Worm (Caenorhabditis elegans) whole organism, L4 larva: ENCODE data around the gene srx-125.

Experiments
- R02D3.7 ChIP-seq: fragments of 150-350 bp; sonication (generic microtip); optimal IDR thresholded peaks from 3 replicates; lab custom pipeline; 2014; ENCODE audit warnings: missing biosample characterization, missing genetic modification characterization
- daf-19 ChIP-seq: fragments of 200-800 bp; sonication (Bioruptor generic); conservative IDR thresholded peaks from 2 replicates; pipeline ENCODE4 v1.3.6; 2022; ENCODE audit warnings: missing genetic modification characterization, missing compliant biosample characterization
- egl-27 ChIP-seq: sonication (generic microtip); optimal IDR thresholded peaks from 3 replicates; lab custom pipeline; 2017; ENCODE audit warnings: missing biosample characterization, missing genetic modification reagents, missing genetic modification characterization
- nhr-237 ChIP-seq: sonication (generic microtip); optimal IDR thresholded peaks from 2 replicates; lab custom pipeline; 2017; ENCODE audit warnings: missing biosample characterization, missing genetic modification characterization
- pha-4 ChIP-seq, 2 experiments: fragments of 150-350 bp in 1 of 2; fragments of 200-800 bp in 1 of 2; sonication (Bioruptor generic) in 1 of 2; IDR thresholded peaks in 1 of 2; optimal IDR thresholded peaks in 1 of 2; 2 replicates each; pipeline versions ENCODE4 v1.3.6 to Lab custom; 2014 to 2022; ENCODE audit warnings: missing genetic modification characterization in 2 of 2, missing genetic modification reagents in 2 of 2, missing biosample characterization in 1 of 2, missing compliant biosample characterization in 1 of 2
- unc-39 ChIP-seq: sonication (generic microtip); optimal IDR thresholded peaks from 2 replicates; lab custom pipeline; 2017; ENCODE audit warnings: missing biosample characterization, missing genetic modification characterization

DNA sequence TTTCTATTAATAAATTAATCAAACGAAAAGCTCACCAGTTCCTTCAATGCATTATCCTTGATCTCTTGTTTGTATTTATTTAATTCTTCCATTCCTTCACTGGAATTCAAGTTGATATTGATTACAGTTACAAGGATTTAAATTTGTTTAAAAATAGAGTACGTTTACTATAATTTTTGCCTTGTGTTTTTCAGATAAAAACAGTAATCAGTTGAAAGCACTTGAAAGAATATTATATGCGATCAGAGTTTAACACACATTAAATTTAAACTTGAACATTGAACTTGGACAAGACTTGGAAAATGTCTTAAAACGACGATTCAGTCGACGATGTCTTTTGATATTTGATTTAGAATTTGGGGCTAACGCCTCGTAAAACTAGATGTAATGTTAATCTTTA, 50.4 kb downstream of the srx-125 start, which contains the start of gene F53F1.6:
- TF ChIP-seq pha-4 (GFP tag; IDR thresholded peaks at IDR 0.05; lab: Robert Waterston, UW) (no peak), pha-4 (tag; optimal IDR thresholded peaks at IDR 0.05; lab: Kevin White, UChicago) (no peak), egl-27 (no peak), unc-39 (tag; lab: Kevin White, UChicago) (no peak), nhr-237 (tag; lab: Kevin White, UChicago) (no peak), daf-19 (GFP tag; lab: Robert Waterston, UW) (no peak), R02D3.7 (tag; lab: Kevin White, UChicago) (no peak)
